Fruit fly (Drosophila melanogaster) whole organism, prepupa: ENCODE results near the gene shi.
A peak's percentile ranks its signal among the peaks of the same experiment; 100 is the strongest.

Experiments
- Blimp-1 ChIP-seq: fragments of 200-800 bp; sonication (Bioruptor generic); optimal IDR thresholded peaks from 3 replicates; lab custom pipeline; 2017; ENCODE audit warnings: missing biosample characterization, missing genetic modification characterization, mild to moderate bottlenecking, moderate library complexity, missing genetic modification reagents
- CG10631 ChIP-seq: fragments of 200-800 bp; sonication (Bioruptor generic); optimal IDR thresholded peaks from 2 replicates; lab custom pipeline; 2016; ENCODE audit warnings: missing biosample characterization, missing genetic modification characterization
- CG11294 ChIP-seq: fragments of 200-800 bp; sonication (Bioruptor generic); IDR thresholded peaks from 2 replicates; pipeline ENCODE4 v1.3.6; 2022; ENCODE audit warnings: missing biosample characterization, missing genetic modification characterization
- CG11762 ChIP-seq: fragments of 200-800 bp; sonication (Bioruptor generic); optimal IDR thresholded peaks from 3 replicates; lab custom pipeline; 2016; ENCODE audit warnings: missing biosample characterization, missing genetic modification characterization; ENCODE audit not compliant: insufficient read depth
- CG11902 ChIP-seq: fragments of 200-800 bp; sonication (Bioruptor generic); optimal IDR thresholded peaks from 3 replicates; lab custom pipeline; 2016; ENCODE audit warnings: missing biosample characterization, missing genetic modification characterization
- CG15336 ChIP-seq: fragments of 200-800 bp; sonication (Bioruptor generic); IDR thresholded peaks from 2 replicates; pipeline ENCODE4 v1.3.6; 2022; ENCODE audit warnings: missing biosample characterization, missing genetic modification characterization
- CG1621 ChIP-seq: fragments of 200-800 bp; sonication (Bioruptor generic); optimal IDR thresholded peaks from 3 replicates; lab custom pipeline; 2018; ENCODE audit warnings: missing biosample characterization, mild to moderate bottlenecking, missing genetic modification characterization
- CG3032 ChIP-seq: fragments of 200-800 bp; optimal IDR thresholded peaks from 2 replicates; lab custom pipeline; 2019; ENCODE audit warnings: missing biosample characterization, mild to moderate bottlenecking, missing genetic modification characterization, moderate library complexity
- CG4318 ChIP-seq: fragments of 200-800 bp; sonication (Bioruptor generic); optimal IDR thresholded peaks from 3 replicates; lab custom pipeline; 2017; ENCODE audit warnings: missing biosample characterization, mild to moderate bottlenecking, missing genetic modification characterization
- CG6163 ChIP-seq: fragments of 200-800 bp; sonication (Bioruptor generic); IDR thresholded peaks from 3 replicates; pipeline ENCODE4 v1.3.6; 2022; ENCODE audit warnings: missing biosample characterization, missing genetic modification characterization
- CG6276 ChIP-seq: fragments of 200-800 bp; sonication (Bioruptor generic); optimal IDR thresholded peaks from 2 replicates; lab custom pipeline; 2017; ENCODE audit warnings: missing biosample characterization, mild to moderate bottlenecking, missing genetic modification characterization
- CG6792 ChIP-seq: fragments of 200-800 bp; sonication (Bioruptor generic); optimal IDR thresholded peaks from 3 replicates; lab custom pipeline; 2016; ENCODE audit warnings: missing biosample characterization, missing genetic modification characterization
- CG7368 ChIP-seq: fragments of 200-800 bp; sonication (Bioruptor generic); optimal IDR thresholded peaks from 3 replicates; lab custom pipeline; 2016; ENCODE audit warnings: missing biosample characterization, missing genetic modification characterization
- CG8119 ChIP-seq: fragments of 200-800 bp; sonication (Bioruptor generic); IDR thresholded peaks from 3 replicates; pipeline ENCODE4 v1.3.6; 2022; ENCODE audit warnings: missing biosample characterization, missing genetic modification characterization
- CG8319 ChIP-seq: fragments of 200-800 bp; sonication (Bioruptor generic); optimal IDR thresholded peaks from 3 replicates; lab custom pipeline; 2016; ENCODE audit warnings: missing biosample characterization, missing genetic modification characterization
- CG8632 ChIP-seq: fragments of 200-800 bp; sonication (Bioruptor generic); optimal IDR thresholded peaks from 3 replicates; lab custom pipeline; 2016; ENCODE audit warnings: missing biosample characterization, missing genetic modification characterization
- CG9139 ChIP-seq: fragments of 200-800 bp; sonication (Bioruptor generic); optimal IDR thresholded peaks from 3 replicates; lab custom pipeline; 2017; ENCODE audit warnings: missing biosample characterization, mild to moderate bottlenecking, missing genetic modification characterization
- Eip78C ChIP-seq: fragments of 200-800 bp; sonication (Bioruptor generic); peaks from one replicate; lab custom pipeline; 2016; ENCODE audit warnings: missing biosample characterization, missing genetic modification characterization
- Ets21C ChIP-seq: fragments of 200-800 bp; sonication (Bioruptor generic); optimal IDR thresholded peaks from 3 replicates; lab custom pipeline; 2016; ENCODE audit warnings: missing biosample characterization, missing genetic modification characterization
- Ets96B ChIP-seq: fragments of 200-800 bp; optimal IDR thresholded peaks from 2 replicates; lab custom pipeline; 2019; ENCODE audit warnings: missing biosample characterization, mild to moderate bottlenecking, missing genetic modification characterization, moderate library complexity
- Gug ChIP-seq: fragments of 200-800 bp; sonication (Bioruptor generic); IDR thresholded peaks from 2 replicates; pipeline ENCODE4 v1.3.6; 2022; ENCODE audit warnings: missing biosample characterization, missing genetic modification characterization
- Hr38 ChIP-seq: sonication (Bioruptor generic); optimal IDR thresholded peaks from 2 replicates; lab custom pipeline; 2016; ENCODE audit warnings: missing biosample characterization, missing genetic modification characterization
- Hr39 ChIP-seq: fragments of 200-800 bp; sonication (Bioruptor generic); optimal IDR thresholded peaks from 2 replicates; lab custom pipeline; 2016; ENCODE audit warnings: missing biosample characterization, missing genetic modification characterization
- Hr4 ChIP-seq: fragments of 200-800 bp; sonication (Bioruptor generic); optimal IDR thresholded peaks from 3 replicates; lab custom pipeline; 2016; ENCODE audit warnings: missing biosample characterization, missing genetic modification characterization
- Met ChIP-seq: fragments of 200-800 bp; sonication (Bioruptor generic); optimal IDR thresholded peaks from 3 replicates; lab custom pipeline; 2016; ENCODE audit warnings: missing biosample characterization, missing genetic modification characterization
- Smox ChIP-seq: fragments of 200-800 bp; sonication (Bioruptor generic); optimal IDR thresholded peaks from 3 replicates; lab custom pipeline; 2016; ENCODE audit warnings: missing biosample characterization, missing genetic modification characterization
- Sox14 ChIP-seq: fragments of 200-800 bp; sonication (Bioruptor generic); optimal IDR thresholded peaks from 3 replicates; lab custom pipeline; 2016; ENCODE audit warnings: missing biosample characterization, missing genetic modification characterization
- Sox15 ChIP-seq: fragments of 200-800 bp; sonication (Bioruptor generic); optimal IDR thresholded peaks from 3 replicates; lab custom pipeline; 2016; ENCODE audit warnings: missing biosample characterization, missing genetic modification characterization
- achi ChIP-seq: fragments of 200-800 bp; sonication (Bioruptor generic); optimal IDR thresholded peaks from 3 replicates; lab custom pipeline; 2016; ENCODE audit warnings: missing biosample characterization, missing genetic modification characterization
- acj6 ChIP-seq: fragments of 200-800 bp; sonication (Bioruptor generic); optimal IDR thresholded peaks from 3 replicates; lab custom pipeline; 2016; ENCODE audit warnings: missing biosample characterization, missing genetic modification characterization
- cyc ChIP-seq: fragments of 200-800 bp; sonication (Bioruptor generic); optimal IDR thresholded peaks from 3 replicates; lab custom pipeline; 2016; ENCODE audit warnings: missing biosample characterization, missing genetic modification characterization
- dsx ChIP-seq: fragments of 200-800 bp; optimal IDR thresholded peaks from 3 replicates; lab custom pipeline; 2019; ENCODE audit warnings: missing biosample characterization, mild to moderate bottlenecking, missing genetic modification characterization, moderate library complexity; ENCODE audit not compliant: poor library complexity, severe bottlenecking
- eg ChIP-seq: fragments of 200-800 bp; sonication (Bioruptor generic); IDR thresholded peaks from 3 replicates; pipeline ENCODE4 v1.3.6; 2022; ENCODE audit warnings: missing biosample characterization, missing genetic modification characterization
- esn ChIP-seq: fragments of 200-800 bp; sonication (Bioruptor generic); optimal IDR thresholded peaks from 2 replicates; lab custom pipeline; 2016; ENCODE audit warnings: missing biosample characterization, mild to moderate bottlenecking, missing genetic modification characterization, moderate library complexity
- fd59A ChIP-seq: fragments of 200-800 bp; sonication (Bioruptor generic); optimal IDR thresholded peaks from 2 replicates; lab custom pipeline; 2017; ENCODE audit warnings: missing biosample characterization, mild to moderate bottlenecking, missing genetic modification characterization, missing genetic modification reagents
- fkh ChIP-seq: fragments of 200-800 bp; sonication (Bioruptor generic); optimal IDR thresholded peaks from 3 replicates; lab custom pipeline; 2017; ENCODE audit warnings: missing biosample characterization, mild to moderate bottlenecking, missing genetic modification characterization, moderate library complexity
- lz ChIP-seq: fragments of 200-800 bp; sonication (Bioruptor generic); optimal IDR thresholded peaks from 3 replicates; lab custom pipeline; 2016; ENCODE audit warnings: missing biosample characterization, missing genetic modification characterization
- net ChIP-seq: fragments of 200-800 bp; sonication (Bioruptor generic); optimal IDR thresholded peaks from 3 replicates; lab custom pipeline; 2016; ENCODE audit warnings: missing biosample characterization, missing genetic modification characterization
- pdm3 ChIP-seq: fragments of 200-800 bp; sonication (Bioruptor generic); optimal IDR thresholded peaks from 3 replicates; lab custom pipeline; 2016; ENCODE audit warnings: missing biosample characterization, missing genetic modification characterization
- salr ChIP-seq, 2 experiments: fragments of 200-800 bp; sonication (Bioruptor generic); optimal IDR thresholded peaks; 3 replicates each; lab custom pipeline; 2016 to 2018; ENCODE audit warnings: missing biosample characterization in 2 of 2, missing genetic modification characterization in 2 of 2, mild to moderate bottlenecking in 1 of 2
- ss ChIP-seq, 2 experiments: fragments of 200-800 bp; sonication (Bioruptor generic); optimal IDR thresholded peaks; 2 replicates in 1 of 2; 3 replicates in 1 of 2; lab custom pipeline; 2017 to 2018; ENCODE audit warnings: mild to moderate bottlenecking in 2 of 2, missing biosample characterization in 2 of 2, missing genetic modification characterization in 2 of 2, moderate library complexity in 1 of 2
- svp ChIP-seq: fragments of 200-800 bp; sonication (Bioruptor generic); peaks from one replicate; lab custom pipeline; 2016; ENCODE audit warnings: missing biosample characterization, missing genetic modification characterization
- vri ChIP-seq: fragments of 200-800 bp; sonication (Bioruptor generic); optimal IDR thresholded peaks from 3 replicates; lab custom pipeline; 2016; ENCODE audit warnings: missing biosample characterization, mild to moderate bottlenecking, missing genetic modification characterization

Gene shi

dm6 chrX:15844139-15844538 lies 47.8 kb upstream of the shi start, which contains the start of the genes ArgRS and CG8578 (continued):
- TF ChIP-seq eg (GFP tag; lab: Robert Waterston, UW), result no peak; the same call in 2 of the 3 replicates
- no peak for TF ChIP-seq pdm3 (GFP tag; lab: Kevin White, UChicago)
- no peak for TF ChIP-seq net (GFP tag; lab: Kevin White, UChicago)
- no peak for TF ChIP-seq Hr38 (GFP tag; lab: Kevin White, UChicago)
- no peak for TF ChIP-seq fd59A (GFP tag; lab: Kevin White, UChicago)
- TF ChIP-seq Sox15 (GFP tag; lab: Kevin White, UChicago), result peak; percentile 27
- no peak for TF ChIP-seq Ets96B (tag; lab: Kevin White, UChicago)
- TF ChIP-seq achi, result no peak
- TF ChIP-seq Gug (GFP tag; lab: Robert Waterston, UW), result peak; percentile 78
- TF ChIP-seq Met, result peak; percentile 39
- TF ChIP-seq CG10631 (GFP tag; lab: Kevin White, UChicago), result peak; percentile 58
- TF ChIP-seq CG7368 (GFP tag; lab: Kevin White, UChicago), result no peak
- peak; percentile 29; the same call in 1 of the 2 replicates for TF ChIP-seq CG15336 (GFP tag; lab: Robert Waterston, UW)
- no peak for TF ChIP-seq CG8119 (GFP tag; lab: Robert Waterston, UW)
- TF ChIP-seq Ets21C (GFP tag; lab: Kevin White, UChicago), result peak; percentile 44
- no peak for TF ChIP-seq CG8632 (GFP tag; lab: Kevin White, UChicago)
- peak; percentile 69 for TF ChIP-seq CG3032 (tag; lab: Kevin White, UChicago)
- TF ChIP-seq, all 60 proteins: peak for 23

- peak; percentile 31 for TF ChIP-seq Eip78C
- TF ChIP-seq Sox15 (GFP tag; lab: Kevin White, UChicago), result no peak
- no peak for TF ChIP-seq CG11762 (GFP tag; lab: Kevin White, UChicago)
- peak; percentile 77 for TF ChIP-seq vri
- TF ChIP-seq Ets21C (GFP tag; lab: Kevin White, UChicago), result no peak
- peak; percentile 6 for TF ChIP-seq svp (GFP tag; lab: Kevin White, UChicago)
- TF ChIP-seq CG3032 (tag; lab: Kevin White, UChicago), result no peak
Observed at dm6 chrX:15849021-15849420, 42.9 kb upstream of the shi start, which contains the start of gene sun. Gene sun (minus strand): TSS chrX:15849258.

- TF ChIP-seq CG6163 (GFP tag; lab: Robert Waterston, UW), result no peak
- TF ChIP-seq achi, result no peak
- no peak for TF ChIP-seq Sox14 (GFP tag; lab: Kevin White, UChicago)
- TF ChIP-seq CG9139, result no peak
- TF ChIP-seq Gug (GFP tag; lab: Robert Waterston, UW), result no peak
- no peak for TF ChIP-seq Hr39 (GFP tag; lab: Kevin White, UChicago)
- TF ChIP-seq pdm3 (GFP tag; lab: Kevin White, UChicago), result no peak
- no peak for TF ChIP-seq Met
- no peak for TF ChIP-seq CG7368 (GFP tag; lab: Kevin White, UChicago)
- TF ChIP-seq CG11902, result no peak
- no peak for TF ChIP-seq Blimp-1 (GFP tag; lab: Kevin White, UChicago)
- TF ChIP-seq Ets96B (tag; lab: Kevin White, UChicago), result no peak
- peak; percentile 59 for TF ChIP-seq vri
- peak; percentile 82 for TF ChIP-seq Eip78C
- TF ChIP-seq cyc (GFP tag; lab: Kevin White, UChicago), result no peak
- TF ChIP-seq dsx, result no peak
- TF ChIP-seq CG10631 (GFP tag; lab: Kevin White, UChicago), result no peak
- TF ChIP-seq Hr4 (GFP tag; lab: Kevin White, UChicago), result no peak
- peak; percentile 11; the same call in 1 of the 2 replicates for TF ChIP-seq CG15336 (GFP tag; lab: Robert Waterston, UW)
- TF ChIP-seq net (GFP tag; lab: Kevin White, UChicago), result no peak
- no peak for TF ChIP-seq fd59A (GFP tag; lab: Kevin White, UChicago)
- peak; percentile 59 for TF ChIP-seq fkh (GFP tag; lab: Kevin White, UChicago)
- TF ChIP-seq CG3032 (tag; lab: Kevin White, UChicago), result no peak
- TF ChIP-seq acj6 (GFP tag; lab: Kevin White, UChicago), result no peak
- TF ChIP-seq ss (GFP tag; optimal IDR thresholded peaks at IDR 0.05; lab: Kevin White, UChicago), result peak in 1 of 2 experiments; percentile 48
- TF ChIP-seq CG4318 (GFP tag; lab: Kevin White, UChicago), result no peak
- TF ChIP-seq salr (GFP tag; optimal IDR thresholded peaks at IDR 0.05; lab: Kevin White, UChicago), result no peak
- no peak for TF ChIP-seq CG6792 (GFP tag; lab: Kevin White, UChicago)
- TF ChIP-seq esn (GFP tag; lab: Kevin White, UChicago), result peak; percentile 34
- TF ChIP-seq lz (GFP tag; lab: Kevin White, UChicago), result no peak
- TF ChIP-seq CG11762 (GFP tag; lab: Kevin White, UChicago), result no peak
- no peak for TF ChIP-seq CG6276 (GFP tag; lab: Kevin White, UChicago)
- TF ChIP-seq Sox15 (GFP tag; lab: Kevin White, UChicago), result no peak
- no peak for TF ChIP-seq Ets21C (GFP tag; lab: Kevin White, UChicago)
- peak; percentile 89 for TF ChIP-seq svp (GFP tag; lab: Kevin White, UChicago)
- TF ChIP-seq CG11294 (GFP tag; lab: Robert Waterston, UW), result no peak
- no peak for TF ChIP-seq CG8319
- no peak for TF ChIP-seq Smox
- TF ChIP-seq CG1621, result no peak
Observed at dm6 chrX:15852815-15853542, 38.9 kb upstream of the shi start, which contains the start of the genes UBL3 and CG15914. Gene UBL3 (minus strand): TSS chrX:15853175. Gene CG15914 (plus strand): TSS chrX:15853421.
